Worm (Caenorhabditis elegans) whole organism, L4/young adult: ENCODE data around the gene bath-9.

Source experiments
- dao-5 ChIP-seq: sonication (generic microtip); optimal IDR thresholded peaks from 2 replicates; lab custom pipeline; 2016; ENCODE audit warnings: missing genotype, missing genetic modification characterization, moderate library complexity, missing compliant biosample characterization
- him-1 ChIP-seq: sonication (generic microtip); optimal IDR thresholded peaks from 2 replicates; lab custom pipeline; 2016; ENCODE audit warnings: missing genotype, missing genetic modification reagents, missing genetic modification characterization, missing compliant biosample characterization

DNA sequence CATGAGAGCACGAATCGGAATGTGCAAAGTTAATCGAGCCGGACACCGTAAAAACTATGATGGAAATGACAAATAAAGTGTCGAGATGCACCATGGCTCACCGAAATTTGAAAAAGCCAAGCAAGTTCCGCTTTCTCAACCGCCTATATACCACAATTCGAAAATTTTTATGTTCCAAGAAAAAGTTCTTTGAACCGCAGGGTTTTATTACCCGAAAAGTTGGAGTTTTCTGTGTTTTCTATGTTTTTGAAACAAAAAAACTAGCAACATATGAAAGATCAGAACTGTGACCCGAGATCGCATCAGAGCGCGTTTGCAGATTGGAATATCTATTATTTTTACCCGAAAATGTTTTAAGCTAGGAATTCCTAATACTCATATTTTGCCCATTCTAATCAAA is 49.8 kb upstream of the bath-9 start, which contains the start of gene Y46D2A.3:
- TF ChIP-seq dao-5 (tag; lab: Kevin White, UChicago) (no peak), him-1 (tag; lab: Kevin White, UChicago) (no peak)
